Fruit fly (Drosophila melanogaster) whole organism, adult: ENCODE measurements around the gene CG14984.
A peak's percentile ranks its signal among the peaks of the same experiment; 100 is the strongest.

Experiments used
- CG11617 ChIP-seq: fragments of 200-800 bp; sonication (Bioruptor generic); optimal IDR thresholded peaks from 2 replicates; lab custom pipeline; 2017; ENCODE audit warnings: mild to moderate bottlenecking, missing biosample characterization, missing genetic modification reagents, missing genetic modification characterization
- CG12768 ChIP-seq: fragments of 200-800 bp; sonication (Bioruptor generic); optimal IDR thresholded peaks from 2 replicates; lab custom pipeline; 2017; ENCODE audit warnings: missing biosample characterization, missing genetic modification characterization, mild to moderate bottlenecking, moderate library complexity, missing genetic modification reagents
- CG14711 ChIP-seq: fragments of 200-800 bp; sonication (Bioruptor generic); optimal IDR thresholded peaks from 2 replicates; lab custom pipeline; 2018; ENCODE audit warnings: missing biosample characterization, mild to moderate bottlenecking, missing genetic modification characterization, moderate library complexity
- CG33017 ChIP-seq: fragments of 200-800 bp; sonication (Bioruptor generic); optimal IDR thresholded peaks from 2 replicates; lab custom pipeline; 2018; ENCODE audit warnings: missing biosample characterization, mild to moderate bottlenecking, missing genetic modification characterization, moderate library complexity
- CG7101 ChIP-seq: fragments of 200-800 bp; sonication (Bioruptor generic); optimal IDR thresholded peaks from 2 replicates; lab custom pipeline; 2018; ENCODE audit warnings: missing biosample characterization, mild to moderate bottlenecking, missing genetic modification characterization, moderate library complexity
- Hr96 ChIP-seq: fragments of 200-800 bp; sonication (Bioruptor generic); optimal IDR thresholded peaks from 2 replicates; lab custom pipeline; 2016; ENCODE audit warnings: missing biosample characterization, missing genetic modification characterization
- bab1 ChIP-seq: fragments of 200-800 bp; sonication (Bioruptor generic); optimal IDR thresholded peaks from 3 replicates; lab custom pipeline; 2019; ENCODE audit warnings: missing biosample characterization, mild to moderate bottlenecking, missing genetic modification characterization, moderate library complexity
- cnc ChIP-seq, 2 experiments: fragments of >200 bp; optimal IDR thresholded peaks; 2 replicates each; lab custom pipeline; 2017
- kay ChIP-seq: fragments of 200-800 bp; sonication (Bioruptor generic); peaks from one replicate; lab custom pipeline; 2016; ENCODE audit warnings: missing biosample characterization, missing genetic modification characterization, borderline replicate concordance
- ovo ChIP-seq: fragments of 200-800 bp; sonication (Bioruptor generic); optimal IDR thresholded peaks from 2 replicates; lab custom pipeline; 2016; ENCODE audit warnings: missing biosample characterization, missing genetic modification characterization
- pad ChIP-seq: fragments of 200-800 bp; sonication (Bioruptor generic); optimal IDR thresholded peaks from 3 replicates; lab custom pipeline; 2017; ENCODE audit warnings: missing biosample characterization, missing genetic modification characterization, mild to moderate bottlenecking, moderate library complexity, missing genetic modification reagents
- tj ChIP-seq: fragments of 200-800 bp; sonication (Bioruptor generic); optimal IDR thresholded peaks from 3 replicates; lab custom pipeline; 2017; ENCODE audit warnings: missing biosample characterization, mild to moderate bottlenecking, missing genetic modification characterization, moderate library complexity
- toe ChIP-seq: fragments of 200-800 bp; sonication (Bioruptor generic); optimal IDR thresholded peaks from 2 replicates; lab custom pipeline; 2016; ENCODE audit warnings: missing biosample characterization, missing genetic modification characterization

dm6 chr3L:3931778-3932177 is 20.6 kb downstream of the CG14984 start:
- TF ChIP-seq toe, result no peak
- TF ChIP-seq bab1 (GFP tag; lab: Kevin White, UChicago), result no peak
- no peak for TF ChIP-seq ovo (GFP tag; lab: Kevin White, UChicago)
- TF ChIP-seq Hr96, result no peak
- no peak for TF ChIP-seq pad (GFP tag; lab: Kevin White, UChicago)
- no peak for TF ChIP-seq cnc (optimal IDR thresholded peaks at IDR 0.05; lab: Kevin White, UChicago)
- no peak for TF ChIP-seq CG33017
- peak; percentile 72 for TF ChIP-seq tj
- TF ChIP-seq CG12768 (GFP tag; lab: Kevin White, UChicago), result no peak
- no peak for TF ChIP-seq CG7101
- no peak for TF ChIP-seq CG14711
- TF ChIP-seq kay (GFP tag; lab: Kevin White, UChicago), result no peak
- no peak for TF ChIP-seq CG11617 (GFP tag; lab: Kevin White, UChicago)
